Worm (Caenorhabditis elegans) whole organism, early embryonic: ENCODE results near the gene F26F12.8.

Experiments
- B0310.2 ChIP-seq: sonication (generic microtip); optimal IDR thresholded peaks from 2 replicates; lab custom pipeline; 2016; ENCODE audit warnings: mild to moderate bottlenecking, missing genetic modification characterization, missing compliant biosample characterization
- F13C5.2 ChIP-seq: sonication (generic microtip); optimal IDR thresholded peaks from 2 replicates; lab custom pipeline; 2017; ENCODE audit warnings: mild to moderate bottlenecking, missing genetic modification characterization, inconsistent platforms, missing compliant biosample characterization
- aly-1 ChIP-seq: sonication (generic microtip); optimal IDR thresholded peaks from 2 replicates; lab custom pipeline; 2016; ENCODE audit warnings: missing genetic modification characterization, missing compliant biosample characterization
- ama-1 ChIP-seq: fragments of 150-350 bp; optimal IDR thresholded peaks from 2 replicates; lab custom pipeline; 2014
- ceh-13 ChIP-seq: fragments of 200-800 bp; sonication (Bioruptor generic); optimal IDR thresholded peaks from 2 replicates; lab custom pipeline; 2018; ENCODE audit warnings: mild to moderate bottlenecking, missing genetic modification characterization, missing compliant biosample characterization
- ceh-36 ChIP-seq: sonication (generic microtip); optimal IDR thresholded peaks from 2 replicates; lab custom pipeline; 2016; ENCODE audit warnings: missing genetic modification characterization, inconsistent platforms, missing compliant biosample characterization
- ets-7 ChIP-seq: sonication (generic microtip); optimal IDR thresholded peaks from 2 replicates; lab custom pipeline; 2016; ENCODE audit warnings: missing genotype, missing genetic modification characterization, missing compliant biosample characterization
- flt-1 ChIP-seq: fragments of 200-800 bp; sonication (Bioruptor generic); IDR thresholded peaks from 2 replicates; pipeline ENCODE4 v1.3.6; 2022; ENCODE audit warnings: missing genetic modification characterization, missing compliant biosample characterization
- hmbx-1 ChIP-seq: sonication (generic microtip); optimal IDR thresholded peaks from 2 replicates; lab custom pipeline; 2016; ENCODE audit warnings: mild to moderate bottlenecking, missing genetic modification characterization, missing compliant biosample characterization
- hmg-4 ChIP-seq: fragments of 200-800 bp; sonication (Bioruptor generic); optimal IDR thresholded peaks from 2 replicates; lab custom pipeline; 2018; ENCODE audit warnings: mild to moderate bottlenecking, missing genetic modification characterization, missing compliant biosample characterization
- hnd-1 ChIP-seq: sonication (generic microtip); optimal IDR thresholded peaks from 2 replicates; lab custom pipeline; 2016; ENCODE audit warnings: missing genetic modification characterization, missing compliant biosample characterization
- pes-1 ChIP-seq: fragments of 200-800 bp; sonication (Bioruptor generic); IDR thresholded peaks from 2 replicates; pipeline ENCODE4 v1.3.6; 2022; ENCODE audit warnings: missing genetic modification reagents, missing genetic modification characterization, missing compliant biosample characterization
- scrt-1 ChIP-seq: fragments of 200-800 bp; sonication (Bioruptor generic); IDR thresholded peaks from 2 replicates; pipeline ENCODE4 v1.3.6; 2022; ENCODE audit warnings: missing genetic modification characterization, missing compliant biosample characterization
- sea-1 ChIP-seq: fragments of 200-800 bp; sonication (Bioruptor generic); conservative IDR thresholded peaks from 2 replicates; pipeline ENCODE4 v1.3.6; 2022; ENCODE audit warnings: missing genetic modification characterization, missing compliant biosample characterization
- tbx-11 ChIP-seq: fragments of 200-800 bp; sonication (Bioruptor generic); IDR thresholded peaks from 2 replicates; pipeline ENCODE4 v1.3.6; 2022; ENCODE audit warnings: missing genetic modification characterization, missing compliant biosample characterization
- tbx-37 ChIP-seq: fragments of 200-800 bp; sonication (Bioruptor generic); conservative IDR thresholded peaks from 2 replicates; pipeline ENCODE4 v1.3.6; 2022; ENCODE audit warnings: missing genetic modification reagents, missing genetic modification characterization, missing compliant biosample characterization
- tra-4 ChIP-seq: sonication (generic microtip); optimal IDR thresholded peaks from 2 replicates; lab custom pipeline; 2017; ENCODE audit warnings: missing genetic modification characterization, missing compliant biosample characterization

F26F12.8 gene

ce11 chrV:5819903-5820302 lies 42.4 kb downstream of the F26F12.8 start:
- TF ChIP-seq hmg-4, result no peak
- TF ChIP-seq sea-1 (GFP tag; lab: Robert Waterston, UW), result no peak
- no peak for TF ChIP-seq hnd-1 (tag; lab: Kevin White, UChicago)
- TF ChIP-seq aly-1 (tag; lab: Kevin White, UChicago), result no peak

ce11 chrV:5816470-5817061 lies 45.8 kb downstream of the F26F12.8 start:
- no peak for TF ChIP-seq tbx-11 (GFP tag; lab: Robert Waterston, UW)
- TF ChIP-seq aly-1 (tag; lab: Kevin White, UChicago), result no peak
- TF ChIP-seq hmg-4, result no peak
- TF ChIP-seq hnd-1 (tag; lab: Kevin White, UChicago), result no peak
- no peak for TF ChIP-seq scrt-1
- no peak for TF ChIP-seq ceh-13
- no peak for TF ChIP-seq flt-1 (GFP tag; lab: Robert Waterston, UW)
- TF ChIP-seq pes-1 (GFP tag; lab: Robert Waterston, UW), result no peak
- TF ChIP-seq sea-1 (GFP tag; lab: Robert Waterston, UW), result no peak
- no peak for TF ChIP-seq ets-7
- TF ChIP-seq F13C5.2 (tag; lab: Kevin White, UChicago), result no peak
- no peak for TF ChIP-seq hmbx-1 (tag; lab: Kevin White, UChicago)
- no peak for TF ChIP-seq tbx-37 (GFP tag; lab: Robert Waterston, UW)

ce11 chrV:5813060-5813659 lies 49.2 kb downstream of the F26F12.8 start, which contains the start of gene ZC250.4:
Gene ZC250.4, minus strand, starts transcription at chrV:5813137.
- TF ChIP-seq tbx-11 (GFP tag; lab: Robert Waterston, UW), result no peak
- TF ChIP-seq ceh-13, result no peak
- no peak for TF ChIP-seq B0310.2 (tag; lab: Kevin White, UChicago)
- no peak for TF ChIP-seq aly-1 (tag; lab: Kevin White, UChicago)
- TF ChIP-seq ceh-36, result no peak
- no peak for TF ChIP-seq hmbx-1 (tag; lab: Kevin White, UChicago)
- TF ChIP-seq hnd-1 (tag; lab: Kevin White, UChicago), result no peak
- TF ChIP-seq flt-1 (GFP tag; lab: Robert Waterston, UW), result no peak
- TF ChIP-seq sea-1 (GFP tag; lab: Robert Waterston, UW), result no peak
- no peak for TF ChIP-seq ama-1
- no peak for TF ChIP-seq hmg-4
- TF ChIP-seq F13C5.2 (tag; lab: Kevin White, UChicago), result no peak
- TF ChIP-seq tbx-37 (GFP tag; lab: Robert Waterston, UW), result no peak
- no peak for TF ChIP-seq ets-7

- TF ChIP-seq hmbx-1 (tag; lab: Kevin White, UChicago) (no peak), scrt-1 (no peak), ceh-36 (no peak), aly-1 (tag; lab: Kevin White, UChicago) (no peak), tbx-37 (GFP tag; lab: Robert Waterston, UW) (no peak), ama-1 (no peak), tra-4 (tag; lab: Kevin White, UChicago) (no peak), hmg-4 (no peak), tbx-11 (GFP tag; lab: Robert Waterston, UW) (no peak), ceh-13 (no peak), flt-1 (GFP tag; lab: Robert Waterston, UW) (no peak), ets-7 (no peak), F13C5.2 (tag; lab: Kevin White, UChicago) (no peak), hnd-1 (tag; lab: Kevin White, UChicago) (no peak)
Measured at ce11 chrV:5805467-5805866, 56.9 kb downstream of the F26F12.8 start, which contains the start of gene ZC250.5. Gene ZC250.5, plus strand, starts transcription at chrV:5805767.
